Fruit fly (Drosophila melanogaster) whole organism, embryonic: ENCODE measurements around the gene Baldspot.

Experiments
- Antp ChIP-seq: fragments of 200-800 bp; sonication (Bioruptor generic); optimal IDR thresholded peaks from 3 replicates; lab custom pipeline; 2016; ENCODE audit warnings: missing biosample characterization, missing genetic modification characterization
- CG1024 ChIP-seq: fragments of 200-800 bp; sonication (Bioruptor generic); IDR thresholded peaks from 2 replicates; pipeline ENCODE4 v1.3.6; 2022; ENCODE audit warnings: missing biosample characterization, missing genetic modification characterization
- CG10267 ChIP-seq: fragments of 200-800 bp; sonication (Bioruptor generic); optimal IDR thresholded peaks from 2 replicates; lab custom pipeline; 2018; ENCODE audit warnings: missing biosample characterization, mild to moderate bottlenecking, missing genetic modification characterization, moderate library complexity
- CG12659 ChIP-seq: fragments of 200-800 bp; sonication (Bioruptor generic); optimal IDR thresholded peaks from 3 replicates; lab custom pipeline; 2017; ENCODE audit warnings: mild to moderate bottlenecking, missing biosample characterization, missing genetic modification reagents, missing genetic modification characterization
- CG13424 ChIP-seq: fragments of 200-800 bp; sonication (Bioruptor generic); optimal IDR thresholded peaks from 2 replicates; lab custom pipeline; 2019; ENCODE audit warnings: missing biosample characterization, mild to moderate bottlenecking, missing genetic modification characterization, moderate library complexity
- CG14441 ChIP-seq: fragments of 200-800 bp; sonication (Bioruptor generic); IDR thresholded peaks from 2 replicates; pipeline ENCODE4 v1.3.6; 2022; ENCODE audit warnings: missing biosample characterization, missing genetic modification characterization
- CG14710 ChIP-seq: fragments of 200-800 bp; sonication (Bioruptor generic); optimal IDR thresholded peaks from 3 replicates; lab custom pipeline; 2019; ENCODE audit warnings: missing biosample characterization, mild to moderate bottlenecking, missing genetic modification characterization, moderate library complexity
- CG15514 ChIP-seq: fragments of 200-800 bp; sonication (Bioruptor generic); optimal IDR thresholded peaks from 3 replicates; lab custom pipeline; 2017; ENCODE audit warnings: missing biosample characterization, missing genetic modification characterization, mild to moderate bottlenecking, moderate library complexity, missing genetic modification reagents
- CG1603 ChIP-seq: fragments of 200-800 bp; sonication (Bioruptor generic); optimal IDR thresholded peaks from 2 replicates; lab custom pipeline; 2019; ENCODE audit warnings: missing biosample characterization, mild to moderate bottlenecking, missing genetic modification characterization, moderate library complexity
- CG2116 ChIP-seq: fragments of 200-800 bp; sonication (Bioruptor generic); optimal IDR thresholded peaks from 3 replicates; lab custom pipeline; 2018; ENCODE audit warnings: missing biosample characterization, mild to moderate bottlenecking, missing genetic modification characterization
- CG2712 ChIP-seq: fragments of 200-800 bp; optimal IDR thresholded peaks from 3 replicates; lab custom pipeline; 2019; ENCODE audit warnings: missing biosample characterization, mild to moderate bottlenecking, missing genetic modification characterization, moderate library complexity
- CG30431 ChIP-seq: fragments of 200-800 bp; sonication (Bioruptor generic); optimal IDR thresholded peaks from 2 replicates; lab custom pipeline; 2017; ENCODE audit warnings: missing biosample characterization, missing genetic modification characterization
- CG34224 ChIP-seq: fragments of 200-800 bp; sonication (Bioruptor generic); IDR thresholded peaks from 3 replicates; pipeline ENCODE4 v1.3.6; 2022; ENCODE audit warnings: missing biosample characterization, missing genetic modification characterization; ENCODE audit not compliant: partially characterized antibody
- CG3995 ChIP-seq: fragments of 200-800 bp; sonication (Bioruptor generic); optimal IDR thresholded peaks from 3 replicates; lab custom pipeline; 2016; ENCODE audit warnings: missing biosample characterization, missing genetic modification characterization
- CG4617 ChIP-seq: fragments of 200-800 bp; sonication (Bioruptor generic); optimal IDR thresholded peaks from 3 replicates; lab custom pipeline; 2016; ENCODE audit warnings: missing biosample characterization, missing genetic modification characterization, borderline replicate concordance
- CG4820 ChIP-seq: fragments of 200-800 bp; sonication (Bioruptor generic); optimal IDR thresholded peaks from 3 replicates; lab custom pipeline; 2016; ENCODE audit warnings: missing biosample characterization, missing genetic modification characterization
- CG6791 ChIP-seq: fragments of 200-800 bp; sonication (Bioruptor generic); IDR thresholded peaks from 3 replicates; pipeline ENCODE4 v1.3.6; 2022; ENCODE audit warnings: missing biosample characterization, missing genetic modification characterization; ENCODE audit not compliant: partially characterized antibody
- Chrac-16 ChIP-seq: fragments of 200-800 bp; sonication (Bioruptor generic); optimal IDR thresholded peaks from 3 replicates; lab custom pipeline; 2016; ENCODE audit warnings: missing biosample characterization, missing genetic modification characterization
- Doc3 ChIP-seq: fragments of 200-800 bp; sonication (Bioruptor generic); IDR thresholded peaks from 3 replicates; pipeline ENCODE4 v1.3.6; 2022; ENCODE audit warnings: missing biosample characterization, missing genetic modification characterization; ENCODE audit not compliant: partially characterized antibody
- Dp ChIP-seq: fragments of 200-800 bp; sonication (Bioruptor generic); optimal IDR thresholded peaks from 2 replicates; lab custom pipeline; 2018; ENCODE audit warnings: missing biosample characterization, mild to moderate bottlenecking, missing genetic modification characterization, moderate library complexity
- Dref ChIP-seq: fragments of 200-800 bp; sonication (Bioruptor generic); IDR thresholded peaks from 2 replicates; pipeline ENCODE4 v1.3.6; 2022; ENCODE audit warnings: missing biosample characterization, missing genetic modification characterization
- Gug ChIP-seq: fragments of 200-800 bp; sonication (Bioruptor generic); IDR thresholded peaks from 4 replicates; pipeline ENCODE4 v1.3.6; 2022; ENCODE audit warnings: missing biosample characterization, missing genetic modification characterization
- HmgZ ChIP-seq: fragments of 200-800 bp; sonication (Bioruptor generic); optimal IDR thresholded peaks from 2 replicates; lab custom pipeline; 2018; ENCODE audit warnings: missing biosample characterization, mild to moderate bottlenecking, missing genetic modification characterization
- MBD-R2 ChIP-seq: fragments of 200-800 bp; sonication (Bioruptor generic); IDR thresholded peaks from 2 replicates; pipeline ENCODE4 v1.3.6; 2022; ENCODE audit warnings: missing biosample characterization, missing genetic modification characterization
- MESR4 ChIP-seq: fragments of 200-800 bp; sonication (Bioruptor generic); optimal IDR thresholded peaks from 2 replicates; lab custom pipeline; 2018; ENCODE audit warnings: missing biosample characterization, mild to moderate bottlenecking, missing genetic modification characterization, moderate library complexity
- Mad ChIP-seq: fragments of 200-800 bp; sonication (Bioruptor generic); optimal IDR thresholded peaks from 2 replicates; lab custom pipeline; 2016; ENCODE audit warnings: missing biosample characterization, missing genetic modification characterization
- Neu2 ChIP-seq: fragments of 200-800 bp; sonication (Bioruptor generic); optimal IDR thresholded peaks from 3 replicates; lab custom pipeline; 2016; ENCODE audit warnings: missing biosample characterization, missing genetic modification characterization, borderline replicate concordance
- Oaz ChIP-seq: fragments of 200-800 bp; sonication (Bioruptor generic); IDR thresholded peaks from 2 replicates; pipeline ENCODE4 v1.3.6; 2022; ENCODE audit warnings: missing biosample characterization, missing genetic modification characterization
- Sry-δ ChIP-seq: fragments of 200-800 bp; sonication (Bioruptor generic); optimal IDR thresholded peaks from 2 replicates; lab custom pipeline; 2016; ENCODE audit warnings: missing biosample characterization, missing genetic modification characterization
- Vsx1 ChIP-seq: fragments of 200-800 bp; sonication (Bioruptor generic); optimal IDR thresholded peaks from 2 replicates; lab custom pipeline; 2017; ENCODE audit warnings: missing biosample characterization, mild to moderate bottlenecking, missing genetic modification characterization, missing genetic modification reagents
- Xbp1 ChIP-seq: fragments of 200-800 bp; sonication (Bioruptor generic); optimal IDR thresholded peaks from 3 replicates; lab custom pipeline; 2016; ENCODE audit warnings: missing biosample characterization, mild to moderate bottlenecking, missing genetic modification characterization
- YL-1 ChIP-seq: fragments of 200-800 bp; sonication (Bioruptor generic); optimal IDR thresholded peaks from 3 replicates; lab custom pipeline; 2017; ENCODE audit warnings: missing biosample characterization, mild to moderate bottlenecking, missing genetic modification characterization
- amos ChIP-seq: fragments of 200-800 bp; sonication (Bioruptor generic); IDR thresholded peaks from 2 replicates; pipeline ENCODE4 v1.3.6; 2022; ENCODE audit warnings: missing biosample characterization, missing genetic modification characterization; ENCODE audit not compliant: partially characterized antibody
- ara ChIP-seq: fragments of 200-800 bp; sonication (Bioruptor generic); IDR thresholded peaks from 2 replicates; pipeline ENCODE4 v1.3.6; 2022; ENCODE audit warnings: missing biosample characterization, missing genetic modification characterization
- bbx ChIP-seq: fragments of 200-800 bp; sonication (Bioruptor generic); IDR thresholded peaks from 2 replicates; pipeline ENCODE4 v1.3.6; 2022; ENCODE audit warnings: missing biosample characterization, missing genetic modification characterization; ENCODE audit not compliant: partially characterized antibody
- fd96Cb ChIP-seq: fragments of 200-800 bp; sonication (Bioruptor generic); optimal IDR thresholded peaks from 2 replicates; lab custom pipeline; 2018; ENCODE audit warnings: missing biosample characterization, mild to moderate bottlenecking, missing genetic modification characterization, moderate library complexity
- gfzf ChIP-seq: fragments of 200-800 bp; sonication (Bioruptor generic); optimal IDR thresholded peaks from 2 replicates; lab custom pipeline; 2016; ENCODE audit warnings: missing biosample characterization, mild to moderate bottlenecking, missing genetic modification characterization, moderate library complexity
- gt ChIP-seq: fragments of 200-800 bp; sonication (Bioruptor generic); IDR thresholded peaks from 2 replicates; pipeline ENCODE4 v1.3.6; 2022; ENCODE audit warnings: missing biosample characterization, missing genetic modification characterization
- insv ChIP-seq, 2 experiments: fragments of 200-800 bp; sonication (Bioruptor generic); optimal IDR thresholded peaks; 3 replicates each; lab custom pipeline; 2016 to 2018; ENCODE audit warnings: missing biosample characterization in 2 of 2, missing genetic modification characterization in 2 of 2
- ken ChIP-seq: fragments of 200-800 bp; sonication (Bioruptor generic); IDR thresholded peaks from 3 replicates; pipeline ENCODE4 v1.3.6; 2022; ENCODE audit warnings: missing biosample characterization, missing genetic modification characterization
- lbe ChIP-seq: fragments of 200-800 bp; sonication (Bioruptor generic); optimal IDR thresholded peaks from 2 replicates; lab custom pipeline; 2016; ENCODE audit warnings: missing biosample characterization, mild to moderate bottlenecking, missing genetic modification characterization
- nerfin-1 ChIP-seq: fragments of 200-800 bp; sonication (Bioruptor generic); optimal IDR thresholded peaks from 3 replicates; lab custom pipeline; 2019; ENCODE audit warnings: missing biosample characterization, mild to moderate bottlenecking, missing genetic modification characterization, moderate library complexity
- odd ChIP-seq: fragments of 200-800 bp; sonication (Bioruptor generic); optimal IDR thresholded peaks from 2 replicates; lab custom pipeline; 2017; ENCODE audit warnings: missing biosample characterization, mild to moderate bottlenecking, missing genetic modification characterization
- pfk ChIP-seq: fragments of 200-800 bp; sonication (Bioruptor generic); optimal IDR thresholded peaks from 2 replicates; lab custom pipeline; 2018; ENCODE audit warnings: missing biosample characterization, mild to moderate bottlenecking, missing genetic modification characterization, moderate library complexity
- pzg ChIP-seq: fragments of 200-800 bp; sonication (Bioruptor generic); optimal IDR thresholded peaks from 3 replicates; lab custom pipeline; 2018; ENCODE audit warnings: missing biosample characterization, mild to moderate bottlenecking, missing genetic modification characterization, moderate library complexity
- ro ChIP-seq: fragments of 200-800 bp; sonication (Bioruptor generic); IDR thresholded peaks from 2 replicates; pipeline ENCODE4 v1.3.6; 2022; ENCODE audit warnings: missing biosample characterization, missing genetic modification characterization
- row ChIP-seq: fragments of 200-800 bp; sonication (Bioruptor generic); IDR thresholded peaks from 3 replicates; pipeline ENCODE4 v1.3.6; 2022; ENCODE audit warnings: missing biosample characterization, missing genetic modification characterization
- schlank ChIP-seq: fragments of 200-800 bp; sonication (Bioruptor generic); optimal IDR thresholded peaks from 2 replicates; lab custom pipeline; 2018; ENCODE audit warnings: missing biosample characterization, mild to moderate bottlenecking, missing genetic modification characterization
- sd ChIP-seq: fragments of 200-800 bp; sonication (Bioruptor generic); optimal IDR thresholded peaks from 3 replicates; lab custom pipeline; 2018; ENCODE audit warnings: missing biosample characterization, mild to moderate bottlenecking, missing genetic modification characterization, moderate library complexity
- stwl ChIP-seq: fragments of 200-800 bp; sonication (Bioruptor generic); optimal IDR thresholded peaks from 3 replicates; lab custom pipeline; 2018; ENCODE audit warnings: missing biosample characterization, mild to moderate bottlenecking, missing genetic modification characterization, moderate library complexity

The Baldspot gene

DNA sequence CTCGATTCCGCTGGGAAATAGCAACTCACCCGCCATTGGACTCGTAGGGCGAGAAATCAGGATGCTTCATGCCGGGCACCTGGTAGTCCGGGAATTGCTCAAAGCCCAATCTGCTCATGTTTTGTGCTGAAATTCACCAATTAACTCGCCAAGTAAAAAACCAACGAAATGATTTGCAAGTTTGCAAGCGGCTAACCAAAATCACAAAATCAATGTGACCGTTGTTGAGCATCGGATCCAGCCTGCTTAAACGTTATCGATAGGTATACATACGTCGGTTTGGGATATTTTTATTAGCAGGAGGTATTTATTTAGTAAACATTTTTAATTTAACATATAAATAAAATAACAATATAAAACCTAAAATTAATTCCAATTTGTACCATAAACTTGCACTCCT, 51.2 kb downstream of the Baldspot start, which contains the start of gene Prosbeta6 (continued):
- peak; percentile 27 for TF ChIP-seq CG14710 (tag; lab: Kevin White, UChicago)
- no peak for TF ChIP-seq Neu2
- TF ChIP-seq MBD-R2 (GFP tag; lab: Robert Waterston, UW) = peak; percentile 59
- no peak for TF ChIP-seq gt
- TF ChIP-seq CG3995 = peak; percentile 26
- no peak for TF ChIP-seq insv (GFP tag; optimal IDR thresholded peaks at IDR 0.05; lab: Kevin White, UChicago)
- peak; percentile 66 for TF ChIP-seq pzg (GFP tag; lab: Kevin White, UChicago)
- TF ChIP-seq CG6791 (GFP tag; lab: Robert Waterston, UW) = peak; percentile 60; the same call in 1 of the 3 replicates
- peak; percentile 16 for TF ChIP-seq CG2116 (GFP tag; lab: Kevin White, UChicago)
- TF ChIP-seq CG15514 (GFP tag; lab: Kevin White, UChicago) = no peak
- TF ChIP-seq MESR4 (GFP tag; lab: Kevin White, UChicago) = peak; percentile 60
- peak; percentile 15 for TF ChIP-seq lbe (GFP tag; lab: Kevin White, UChicago)
- TF ChIP-seq ro = no peak
- no peak for TF ChIP-seq schlank (tag; lab: Kevin White, UChicago)
- peak; percentile 25 for TF ChIP-seq CG1603 (tag; lab: Kevin White, UChicago)
- peak; percentile 5 for TF ChIP-seq HmgZ (tag; lab: Kevin White, UChicago)
- no peak for TF ChIP-seq Mad (GFP tag; lab: Kevin White, UChicago)
- TF ChIP-seq sd (tag; lab: Kevin White, UChicago) = peak; percentile 45
- TF ChIP-seq row (GFP tag; lab: Robert Waterston, UW) = peak; percentile 49; the same call in 2 of the 3 replicates
- no peak for TF ChIP-seq Oaz (GFP tag; lab: Robert Waterston, UW)
- TF ChIP-seq nerfin-1 (tag; lab: Kevin White, UChicago) = peak; percentile 47
- no peak for TF ChIP-seq Xbp1 (GFP tag; lab: Kevin White, UChicago)
- TF ChIP-seq bbx (GFP tag; lab: Robert Waterston, UW) = peak; percentile 45; the same call in 1 of the 2 replicates
- TF ChIP-seq CG4820 (GFP tag; lab: Kevin White, UChicago) = no peak
- TF ChIP-seq CG4617 (GFP tag; lab: Kevin White, UChicago) = peak; percentile 29
- TF ChIP-seq CG30431 (GFP tag; lab: Kevin White, UChicago) = no peak
- TF ChIP-seq CG12659 = peak; percentile 39
- peak; percentile 50; the same call in 2 of the 3 replicates for TF ChIP-seq CG34224
- no peak for TF ChIP-seq Gug (GFP tag; lab: Robert Waterston, UW)
- TF ChIP-seq Chrac-16 (GFP tag; lab: Kevin White, UChicago) = no peak
- no peak for TF ChIP-seq odd
- TF ChIP-seq gfzf (GFP tag; lab: Kevin White, UChicago) = peak; percentile 69
- TF ChIP-seq fd96Cb (tag; lab: Kevin White, UChicago) = no peak
- TF ChIP-seq Antp (GFP tag; lab: Kevin White, UChicago) = no peak
- peak; percentile 62 for TF ChIP-seq amos (GFP tag; lab: Robert Waterston, UW)
- TF ChIP-seq CG13424 (tag; lab: Kevin White, UChicago) = no peak
- peak; percentile 44 for TF ChIP-seq Dp (GFP tag; lab: Kevin White, UChicago)
- TF ChIP-seq CG2712 = peak; percentile 18
- no peak for TF ChIP-seq CG1024
- peak; percentile 71 for TF ChIP-seq Dref
- peak; percentile 53; the same call in 1 of the 3 replicates for TF ChIP-seq Doc3
- TF ChIP-seq stwl (tag; lab: Kevin White, UChicago) = peak; percentile 45
- TF ChIP-seq Vsx1 (GFP tag; lab: Kevin White, UChicago) = no peak
- no peak for TF ChIP-seq ken (GFP tag; lab: Robert Waterston, UW)
- TF ChIP-seq ara (GFP tag; lab: Robert Waterston, UW) = no peak
- peak; percentile 50 for TF ChIP-seq Sry-δ
- no peak for TF ChIP-seq pfk (GFP tag; lab: Kevin White, UChicago)
- no peak for TF ChIP-seq CG14441
- peak; percentile 13 for TF ChIP-seq YL-1 (GFP tag; lab: Kevin White, UChicago)
- TF ChIP-seq CG10267 = peak; percentile 22
